Fruit fly (Drosophila melanogaster) whole organism, embryonic: ENCODE data around the gene Sfp33A4.

Experiments
- CG14050 ChIP-seq: fragments of 200-800 bp; sonication (Bioruptor generic); IDR thresholded peaks from 3 replicates; pipeline ENCODE4 v1.3.6; 2022; ENCODE audit warnings: missing biosample characterization, missing genetic modification characterization
- CG15073 ChIP-seq: fragments of 200-800 bp; sonication (Bioruptor generic); optimal IDR thresholded peaks from 2 replicates; lab custom pipeline; 2016; ENCODE audit warnings: missing biosample characterization, missing genetic modification characterization
- CG16779 ChIP-seq: fragments of 200-800 bp; sonication (Bioruptor generic); IDR thresholded peaks from 2 replicates; pipeline ENCODE4 v1.3.6; 2022; ENCODE audit warnings: missing biosample characterization, missing genetic modification characterization
- CG1792 ChIP-seq: fragments of 200-800 bp; sonication (Bioruptor generic); optimal IDR thresholded peaks from 2 replicates; lab custom pipeline; 2016; ENCODE audit warnings: missing biosample characterization, missing genetic modification characterization
- CG18262 ChIP-seq: fragments of 200-800 bp; optimal IDR thresholded peaks from 3 replicates; lab custom pipeline; 2019; ENCODE audit warnings: missing biosample characterization, mild to moderate bottlenecking, missing genetic modification characterization, moderate library complexity
- CG18476 ChIP-seq: fragments of 200-800 bp; sonication (Bioruptor generic); optimal IDR thresholded peaks from 2 replicates; lab custom pipeline; 2016; ENCODE audit warnings: missing biosample characterization, mild to moderate bottlenecking, missing genetic modification characterization
- CG2678 ChIP-seq: fragments of 200-800 bp; sonication (Bioruptor generic); optimal IDR thresholded peaks from 3 replicates; lab custom pipeline; 2019; ENCODE audit warnings: missing biosample characterization, mild to moderate bottlenecking, missing genetic modification characterization, moderate library complexity
- CG30431 ChIP-seq: fragments of 200-800 bp; sonication (Bioruptor generic); optimal IDR thresholded peaks from 2 replicates; lab custom pipeline; 2017; ENCODE audit warnings: missing biosample characterization, missing genetic modification characterization
- CG34376 ChIP-seq: fragments of 200-800 bp; sonication (Bioruptor generic); optimal IDR thresholded peaks from 2 replicates; lab custom pipeline; 2018; ENCODE audit warnings: missing biosample characterization, mild to moderate bottlenecking, missing genetic modification characterization
- CG3838 ChIP-seq: fragments of 200-800 bp; sonication (Bioruptor generic); optimal IDR thresholded peaks from 3 replicates; lab custom pipeline; 2016; ENCODE audit warnings: missing biosample characterization, missing genetic modification characterization
- CG3995 ChIP-seq: fragments of 200-800 bp; sonication (Bioruptor generic); optimal IDR thresholded peaks from 3 replicates; lab custom pipeline; 2016; ENCODE audit warnings: missing biosample characterization, missing genetic modification characterization
- CG4424 ChIP-seq: fragments of 200-800 bp; sonication (Bioruptor generic); optimal IDR thresholded peaks from 3 replicates; lab custom pipeline; 2016; ENCODE audit warnings: missing biosample characterization, missing genetic modification characterization
- CG4730 ChIP-seq: fragments of 200-800 bp; sonication (Bioruptor generic); IDR thresholded peaks from 2 replicates; pipeline ENCODE4 v1.3.6; 2022; ENCODE audit warnings: missing biosample characterization, missing genetic modification characterization
- CG5953 ChIP-seq: fragments of 200-800 bp; sonication (Bioruptor generic); IDR thresholded peaks from 2 replicates; pipeline ENCODE4 v1.3.6; 2022; ENCODE audit warnings: missing biosample characterization, missing genetic modification characterization
- D19B ChIP-seq: fragments of 200-800 bp; sonication (Bioruptor generic); optimal IDR thresholded peaks from 2 replicates; lab custom pipeline; 2017; ENCODE audit warnings: missing biosample characterization, mild to moderate bottlenecking, missing genetic modification characterization
- Ets97D ChIP-seq: fragments of 200-800 bp; sonication (Bioruptor generic); optimal IDR thresholded peaks from 3 replicates; lab custom pipeline; 2016; ENCODE audit warnings: missing biosample characterization, missing genetic modification characterization
- Gsc ChIP-seq: fragments of 200-800 bp; sonication (Bioruptor generic); IDR thresholded peaks from 2 replicates; pipeline ENCODE4 v1.3.6; 2022; ENCODE audit warnings: missing biosample characterization, missing genetic modification characterization
- H2.0 ChIP-seq: fragments of 200-800 bp; sonication (Bioruptor generic); IDR thresholded peaks from 2 replicates; pipeline ENCODE4 v1.3.6; 2022; ENCODE audit warnings: missing biosample characterization, missing genetic modification characterization
- Hand ChIP-seq: fragments of 200-800 bp; sonication (Bioruptor generic); optimal IDR thresholded peaks from 2 replicates; lab custom pipeline; 2017; ENCODE audit warnings: mild to moderate bottlenecking, missing biosample characterization, missing genetic modification reagents, missing genetic modification characterization
- Hey ChIP-seq: fragments of 200-800 bp; sonication (Bioruptor generic); optimal IDR thresholded peaks from 3 replicates; lab custom pipeline; 2018; ENCODE audit warnings: missing biosample characterization, mild to moderate bottlenecking, missing genetic modification characterization
- Hr78 ChIP-seq, 2 experiments: fragments of 200-800 bp in 1 of 2; fragments of >200 bp in 1 of 2; sonication (Bioruptor generic) in 1 of 2; optimal IDR thresholded peaks; 2 replicates each; lab custom pipeline; 2017 to 2019; ENCODE audit warnings: missing biosample characterization in 2 of 2, missing genetic modification characterization in 2 of 2, mild to moderate bottlenecking in 1 of 2, moderate library complexity in 1 of 2
- Max ChIP-seq: fragments of 200-800 bp; sonication (Bioruptor generic); optimal IDR thresholded peaks from 2 replicates; lab custom pipeline; 2016; ENCODE audit warnings: missing biosample characterization, mild to moderate bottlenecking, missing genetic modification characterization
- Oaz ChIP-seq: fragments of 200-800 bp; sonication (Bioruptor generic); IDR thresholded peaks from 2 replicates; pipeline ENCODE4 v1.3.6; 2022; ENCODE audit warnings: missing biosample characterization, missing genetic modification characterization
- Six4 ChIP-seq: fragments of 200-800 bp; sonication (Bioruptor generic); optimal IDR thresholded peaks from 2 replicates; lab custom pipeline; 2016; ENCODE audit warnings: missing biosample characterization, missing genetic modification characterization
- Spps ChIP-seq: fragments of 200-800 bp; sonication (Bioruptor generic); optimal IDR thresholded peaks from 2 replicates; lab custom pipeline; 2018; ENCODE audit warnings: missing biosample characterization, mild to moderate bottlenecking, missing genetic modification characterization
- YL-1 ChIP-seq: fragments of 200-800 bp; sonication (Bioruptor generic); optimal IDR thresholded peaks from 3 replicates; lab custom pipeline; 2017; ENCODE audit warnings: missing biosample characterization, mild to moderate bottlenecking, missing genetic modification characterization
- amos ChIP-seq: fragments of 200-800 bp; sonication (Bioruptor generic); IDR thresholded peaks from 2 replicates; pipeline ENCODE4 v1.3.6; 2022; ENCODE audit warnings: missing biosample characterization, missing genetic modification characterization; ENCODE audit not compliant: partially characterized antibody
- bigmax ChIP-seq: fragments of 200-800 bp; sonication (Bioruptor generic); optimal IDR thresholded peaks from 2 replicates; lab custom pipeline; 2018; ENCODE audit warnings: missing biosample characterization, mild to moderate bottlenecking, missing genetic modification characterization
- caup ChIP-seq: fragments of 200-800 bp; sonication (Bioruptor generic); optimal IDR thresholded peaks from 3 replicates; lab custom pipeline; 2017; ENCODE audit warnings: missing biosample characterization, mild to moderate bottlenecking, missing genetic modification characterization, moderate library complexity; ENCODE audit not compliant: severe bottlenecking
- crc ChIP-seq: fragments of 200-800 bp; sonication (Bioruptor generic); optimal IDR thresholded peaks from 2 replicates; lab custom pipeline; 2016; ENCODE audit warnings: missing biosample characterization, missing genetic modification characterization
- dysf ChIP-seq: fragments of 200-800 bp; sonication (Bioruptor generic); IDR thresholded peaks from 3 replicates; pipeline ENCODE4 v1.3.6; 2022; ENCODE audit warnings: missing biosample characterization, missing genetic modification characterization
- fd64A ChIP-seq: fragments of 200-800 bp; sonication (Bioruptor generic); optimal IDR thresholded peaks from 3 replicates; lab custom pipeline; 2018; ENCODE audit warnings: missing biosample characterization, mild to moderate bottlenecking, missing genetic modification characterization
- grau ChIP-seq: fragments of 200-800 bp; optimal IDR thresholded peaks from 3 replicates; lab custom pipeline; 2019; ENCODE audit warnings: missing biosample characterization, mild to moderate bottlenecking, missing genetic modification characterization, moderate library complexity
- grn ChIP-seq: fragments of 200-800 bp; sonication (Bioruptor generic); optimal IDR thresholded peaks from 3 replicates; lab custom pipeline; 2017; ENCODE audit warnings: missing biosample characterization, missing genetic modification characterization
- hb ChIP-seq: fragments of 200-800 bp; sonication (Bioruptor generic); IDR thresholded peaks from 3 replicates; pipeline ENCODE4 v1.3.6; 2022; ENCODE audit warnings: missing biosample characterization, missing genetic modification characterization; ENCODE audit not compliant: partially characterized antibody
- ken ChIP-seq: fragments of 200-800 bp; sonication (Bioruptor generic); IDR thresholded peaks from 3 replicates; pipeline ENCODE4 v1.3.6; 2022; ENCODE audit warnings: missing biosample characterization, missing genetic modification characterization
- klu ChIP-seq: fragments of 200-800 bp; sonication (Bioruptor generic); IDR thresholded peaks from 2 replicates; pipeline ENCODE4 v1.3.6; 2022; ENCODE audit warnings: missing biosample characterization, missing genetic modification characterization
- lab ChIP-seq: fragments of 200-800 bp; sonication (Bioruptor generic); optimal IDR thresholded peaks from 3 replicates; lab custom pipeline; 2017; ENCODE audit warnings: missing biosample characterization, missing genetic modification characterization, mild to moderate bottlenecking, moderate library complexity, missing genetic modification reagents
- nerfin-2 ChIP-seq: fragments of 200-800 bp; sonication (Bioruptor generic); IDR thresholded peaks from 2 replicates; pipeline ENCODE4 v1.3.6; 2022; ENCODE audit warnings: missing biosample characterization, missing genetic modification characterization; ENCODE audit not compliant: partially characterized antibody
- scrt ChIP-seq: fragments of 200-800 bp; sonication (Bioruptor generic); optimal IDR thresholded peaks from 2 replicates; lab custom pipeline; 2018; ENCODE audit warnings: missing biosample characterization, mild to moderate bottlenecking, missing genetic modification characterization, moderate library complexity
- seq ChIP-seq: fragments of 200-800 bp; sonication (Bioruptor generic); IDR thresholded peaks from 2 replicates; pipeline ENCODE4 v1.3.6; 2022; ENCODE audit warnings: missing biosample characterization, missing genetic modification characterization
- sim ChIP-seq: fragments of 200-800 bp; sonication (Bioruptor generic); IDR thresholded peaks from 2 replicates; pipeline ENCODE4 v1.3.6; 2022; ENCODE audit warnings: missing biosample characterization, missing genetic modification characterization
- slou ChIP-seq: fragments of 200-800 bp; sonication (Bioruptor generic); optimal IDR thresholded peaks from 3 replicates; lab custom pipeline; 2016; ENCODE audit warnings: missing biosample characterization, missing genetic modification characterization
- tin ChIP-seq: fragments of 200-800 bp; sonication (Bioruptor generic); optimal IDR thresholded peaks from 3 replicates; lab custom pipeline; 2016; ENCODE audit warnings: missing biosample characterization, missing genetic modification characterization
- tio ChIP-seq: fragments of 200-800 bp; sonication (Bioruptor generic); optimal IDR thresholded peaks from 2 replicates; lab custom pipeline; 2017; ENCODE audit warnings: missing biosample characterization, missing genetic modification characterization, inconsistent platforms
- tna ChIP-seq: fragments of 200-800 bp; sonication (Bioruptor generic); IDR thresholded peaks from 2 replicates; pipeline ENCODE4 v1.3.6; 2022; ENCODE audit warnings: missing biosample characterization, missing genetic modification characterization; ENCODE audit not compliant: partially characterized antibody
- twi ChIP-seq: fragments of 200-800 bp; optimal IDR thresholded peaks from 2 replicates; lab custom pipeline; 2019; ENCODE audit warnings: missing biosample characterization, mild to moderate bottlenecking, missing genetic modification characterization, moderate library complexity
- tx ChIP-seq: fragments of 200-800 bp; sonication (Bioruptor generic); optimal IDR thresholded peaks from 2 replicates; lab custom pipeline; 2016; ENCODE audit warnings: missing biosample characterization, missing genetic modification characterization
- vnd ChIP-seq: fragments of 200-800 bp; sonication (Bioruptor generic); IDR thresholded peaks from 3 replicates; pipeline ENCODE4 v1.3.6; 2022; ENCODE audit warnings: missing biosample characterization, missing genetic modification characterization; ENCODE audit not compliant: partially characterized antibody
- zen2 ChIP-seq: fragments of 200-800 bp; sonication (Bioruptor generic); IDR thresholded peaks from 3 replicates; pipeline ENCODE4 v1.3.6; 2022; ENCODE audit warnings: missing biosample characterization, missing genetic modification characterization; ENCODE audit not compliant: partially characterized antibody
- zf30C ChIP-seq: fragments of 200-800 bp; sonication (Bioruptor generic); optimal IDR thresholded peaks from 3 replicates; lab custom pipeline; 2018; ENCODE audit warnings: missing biosample characterization, mild to moderate bottlenecking, missing genetic modification characterization

The Sfp33A4 gene

dm6 chr2L:11807697-11808226, 29.3 kb upstream of the Sfp33A4 start (continued):
- TF ChIP-seq CG16779 (peak; percentile 85), grau (tag; lab: Kevin White, UChicago) (no peak), caup (GFP tag; lab: Kevin White, UChicago) (peak; percentile 57), slou (GFP tag; lab: Kevin White, UChicago) (no peak), zf30C (GFP tag; lab: Kevin White, UChicago) (peak; percentile 16), CG1792 (GFP tag; lab: Kevin White, UChicago) (no peak), CG5953 (GFP tag; lab: Robert Waterston, UW) (no peak), CG15073 (GFP tag; lab: Kevin White, UChicago) (peak; percentile 87), CG14050 (no peak), amos (GFP tag; lab: Robert Waterston, UW) (peak; percentile 53; the same call in 1 of the 2 replicates), bigmax (GFP tag; lab: Kevin White, UChicago) (no peak), ken (no peak), seq (GFP tag; lab: Robert Waterston, UW) (peak; percentile 46; the same call in 1 of the 2 replicates), Six4 (GFP tag; lab: Kevin White, UChicago) (no peak), Hand (GFP tag; lab: Kevin White, UChicago) (peak; percentile 12), CG18476 (no peak), sim (no peak), dysf (GFP tag; lab: Robert Waterston, UW) (no peak), CG2678 (tag; lab: Kevin White, UChicago) (no peak), nerfin-2 (GFP tag; lab: Robert Waterston, UW) (no peak), klu (GFP tag; lab: Robert Waterston, UW) (no peak), Spps (tag; lab: Kevin White, UChicago) (no peak), CG30431 (no peak), Hey (tag; lab: Kevin White, UChicago) (peak; percentile 34), CG34376 (GFP tag; lab: Kevin White, UChicago) (peak; percentile 52), Hr78 (GFP tag; optimal IDR thresholded peaks at IDR 0.05; lab: Kevin White, UChicago) (no peak), vnd (no peak), YL-1 (GFP tag; lab: Kevin White, UChicago) (peak; percentile 6), D19B (GFP tag; lab: Kevin White, UChicago) (no peak), hb (no peak), CG3838 (no peak), H2.0 (no peak), CG4730 (GFP tag; lab: Robert Waterston, UW) (no peak), crc (GFP tag; lab: Kevin White, UChicago) (no peak), Oaz (GFP tag; lab: Robert Waterston, UW) (no peak), zen2 (GFP tag; lab: Robert Waterston, UW) (0 out of 3 replicates have a peak, but pooled peaks have one; percentile 31), tna (GFP tag; lab: Robert Waterston, UW) (no peak), Ets97D (GFP tag; lab: Kevin White, UChicago) (peak; percentile 9), tx (GFP tag; lab: Kevin White, UChicago) (no peak), CG18262 (tag; lab: Kevin White, UChicago) (no peak), tio (no peak), fd64A (GFP tag; lab: Kevin White, UChicago) (no peak), Max (GFP tag; lab: Kevin White, UChicago) (no peak), CG3995 (GFP tag; lab: Kevin White, UChicago) (no peak), scrt (GFP tag; lab: Kevin White, UChicago) (peak; percentile 64), grn (GFP tag; lab: Kevin White, UChicago) (no peak), CG4424 (GFP tag; lab: Kevin White, UChicago) (no peak), Gsc (GFP tag; lab: Robert Waterston, UW) (no peak), lab (GFP tag; lab: Kevin White, UChicago) (peak; percentile 65), twi (tag; lab: Kevin White, UChicago) (no peak), tin (no peak)
